Fruit fly (Drosophila melanogaster): ENCODE results near the gene CG14563.

Gene CG14563

DNA sequence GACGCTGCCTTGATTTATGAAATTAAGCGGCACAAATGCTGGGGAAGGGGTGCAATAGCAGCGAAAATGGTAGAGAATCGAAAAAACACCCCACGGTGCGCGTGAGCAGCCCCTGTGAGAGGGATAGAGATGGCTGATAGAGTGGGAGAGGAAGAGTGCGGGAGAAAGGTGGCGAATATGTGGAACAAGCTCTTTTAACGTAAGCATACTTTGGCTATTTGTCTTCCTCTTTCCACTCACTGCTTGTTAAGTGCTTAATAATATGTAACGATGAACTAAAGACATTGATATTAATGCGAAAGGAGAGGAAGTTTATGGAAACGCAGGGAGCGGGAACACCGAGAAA is 1.6 kb downstream of the CG14563 start:
- TF ChIP-seq CG8301 (tag; optimal IDR thresholded peaks at IDR 0.05) (no peak), CG15710 (tag; optimal IDR thresholded peaks at IDR 0.05) (no peak), Ets98B (GFP tag; IDR thresholded peaks at IDR 0.05) (no peak), EcR (GFP tag; optimal IDR thresholded peaks at IDR 0.05) (no peak), CG32121 (GFP tag; IDR thresholded peaks at IDR 0.05) (no peak), CG34367 (tag; optimal IDR thresholded peaks at IDR 0.05) (no peak), CG10348 (GFP tag; IDR thresholded peaks at IDR 0.05) (no peak), D1 (tag; optimal IDR thresholded peaks at IDR 0.05) (no peak), CG8159 (tag; optimal IDR thresholded peaks at IDR 0.05) (no peak), CG14655 (GFP tag; optimal IDR thresholded peaks at IDR 0.05) (no peak), Pif1A (GFP tag; optimal IDR thresholded peaks at IDR 0.05) (no peak), CG9948 (tag; optimal IDR thresholded peaks at IDR 0.05) (no peak), fd96Ca (GFP tag; IDR thresholded peaks at IDR 0.05) (no peak), Pif1B (GFP tag; optimal IDR thresholded peaks at IDR 0.05) (no peak), CG13204 (GFP tag; optimal IDR thresholded peaks at IDR 0.05) (no peak), CG12605 (GFP tag; IDR thresholded peaks at IDR 0.05) (no peak), CG4496 (GFP tag; IDR thresholded peaks at IDR 0.05) (no peak), CG17806 (tag; optimal IDR thresholded peaks at IDR 0.05) (no peak), rn (GFP tag; IDR thresholded peaks at IDR 0.05) (no peak), Snoo (tag; optimal IDR thresholded peaks at IDR 0.05) (no peak)

DNA sequence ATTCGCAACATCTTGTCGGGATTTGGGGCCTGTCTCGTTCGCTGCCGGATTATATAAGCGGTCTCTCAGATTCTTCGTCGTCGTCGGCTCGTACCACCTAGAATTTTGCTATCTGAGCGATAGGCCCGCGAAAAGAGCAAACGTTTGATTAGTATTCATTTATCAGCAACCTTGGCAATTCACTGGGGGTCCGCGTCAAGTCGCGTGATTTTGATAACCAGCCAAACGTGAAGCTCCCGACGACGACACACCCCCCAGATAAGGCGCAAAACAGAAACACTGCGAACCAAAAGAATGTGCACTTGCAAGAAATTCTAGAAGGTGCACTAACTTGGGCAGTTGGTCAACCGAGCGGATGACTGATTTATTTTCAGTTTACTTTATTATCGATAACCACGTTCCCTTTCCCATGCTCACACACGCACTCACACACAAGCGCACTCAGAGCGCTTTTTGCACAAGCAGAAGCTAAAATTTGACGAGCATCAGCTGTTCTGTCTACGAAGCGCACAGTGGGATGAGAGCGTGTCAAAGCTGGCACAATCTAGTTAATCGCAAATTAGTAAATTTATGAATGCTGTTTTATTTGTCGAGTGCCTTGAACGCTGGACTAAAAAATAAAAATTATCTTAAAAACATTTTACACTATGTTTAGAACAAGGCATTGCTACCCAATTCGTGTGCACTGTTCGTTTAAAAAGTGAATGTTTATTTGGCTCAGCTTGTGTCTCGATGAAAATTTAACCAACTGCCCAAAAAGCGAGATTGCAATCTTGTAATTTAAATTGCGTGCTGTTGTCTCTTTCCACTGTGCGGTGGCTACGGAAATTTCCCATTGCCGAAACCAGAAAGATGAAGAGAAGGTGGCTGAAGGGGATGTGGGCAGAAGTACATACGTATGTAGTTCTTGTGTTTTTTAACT is 2.2 kb downstream of the CG14563 start:
- TF ChIP-seq CG8159 (tag; optimal IDR thresholded peaks at IDR 0.05) (peak; percentile 95), CG17806 (tag; optimal IDR thresholded peaks at IDR 0.05) (peak; percentile 92), EcR (GFP tag; optimal IDR thresholded peaks at IDR 0.05) (no peak), CG4496 (GFP tag; IDR thresholded peaks at IDR 0.05) (peak; percentile 95), fd96Ca (GFP tag; IDR thresholded peaks at IDR 0.05) (peak; percentile 95), CG32121 (GFP tag; IDR thresholded peaks at IDR 0.05) (peak; percentile 93), CG13204 (GFP tag; optimal IDR thresholded peaks at IDR 0.05) (peak; percentile 83), D1 (tag; optimal IDR thresholded peaks at IDR 0.05) (no peak), Pif1B (GFP tag; optimal IDR thresholded peaks at IDR 0.05) (peak; percentile 98), CG12605 (GFP tag; IDR thresholded peaks at IDR 0.05) (peak; percentile 88), rn (GFP tag; IDR thresholded peaks at IDR 0.05) (peak; percentile 80), CG14655 (GFP tag; optimal IDR thresholded peaks at IDR 0.05) (peak; percentile 97), CG15710 (tag; optimal IDR thresholded peaks at IDR 0.05) (peak; percentile 93), CG9948 (tag; optimal IDR thresholded peaks at IDR 0.05) (peak; percentile 90), CG8301 (tag; optimal IDR thresholded peaks at IDR 0.05) (peak; percentile 96), Pif1A (GFP tag; optimal IDR thresholded peaks at IDR 0.05) (peak; percentile 98), CG10348 (GFP tag; IDR thresholded peaks at IDR 0.05) (peak; percentile 76; the same call in 1 of the 2 replicates), gl (tag; optimal IDR thresholded peaks at IDR 0.05) (peak; percentile 84), Snoo (tag; optimal IDR thresholded peaks at IDR 0.05) (peak; percentile 97), CG34367 (tag; optimal IDR thresholded peaks at IDR 0.05) (peak; percentile 92), Ets98B (GFP tag; IDR thresholded peaks at IDR 0.05) (peak; percentile 92)

DNA sequence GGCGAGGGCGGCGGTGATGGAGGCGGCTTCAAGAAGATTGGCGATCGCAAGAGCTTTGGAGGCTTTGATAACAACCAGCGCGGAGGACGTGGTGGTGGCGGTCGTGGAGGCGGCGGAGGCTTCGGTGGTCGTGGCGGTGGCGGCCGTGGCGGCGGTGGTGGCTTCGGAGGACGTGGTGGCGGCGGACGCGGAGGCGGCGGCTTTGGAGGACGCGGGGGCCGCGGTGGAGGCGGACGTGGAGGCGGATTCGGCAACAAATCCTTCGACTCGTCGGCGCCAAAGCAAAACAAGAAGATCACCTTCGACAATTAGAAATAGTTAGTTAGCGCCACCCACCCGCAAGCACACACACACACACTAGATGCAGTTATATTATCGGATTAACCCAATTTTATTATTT is 6.6 kb downstream of the CG14563 start:
- TF ChIP-seq Snoo (tag; optimal IDR thresholded peaks at IDR 0.05) (no peak), D1 (tag; optimal IDR thresholded peaks at IDR 0.05) (no peak), rn (GFP tag; IDR thresholded peaks at IDR 0.05) (no peak), CG8159 (tag; optimal IDR thresholded peaks at IDR 0.05) (no peak), CG10348 (GFP tag; IDR thresholded peaks at IDR 0.05) (no peak), CG12605 (GFP tag; IDR thresholded peaks at IDR 0.05) (no peak), CG34367 (tag; optimal IDR thresholded peaks at IDR 0.05) (no peak)

DNA sequence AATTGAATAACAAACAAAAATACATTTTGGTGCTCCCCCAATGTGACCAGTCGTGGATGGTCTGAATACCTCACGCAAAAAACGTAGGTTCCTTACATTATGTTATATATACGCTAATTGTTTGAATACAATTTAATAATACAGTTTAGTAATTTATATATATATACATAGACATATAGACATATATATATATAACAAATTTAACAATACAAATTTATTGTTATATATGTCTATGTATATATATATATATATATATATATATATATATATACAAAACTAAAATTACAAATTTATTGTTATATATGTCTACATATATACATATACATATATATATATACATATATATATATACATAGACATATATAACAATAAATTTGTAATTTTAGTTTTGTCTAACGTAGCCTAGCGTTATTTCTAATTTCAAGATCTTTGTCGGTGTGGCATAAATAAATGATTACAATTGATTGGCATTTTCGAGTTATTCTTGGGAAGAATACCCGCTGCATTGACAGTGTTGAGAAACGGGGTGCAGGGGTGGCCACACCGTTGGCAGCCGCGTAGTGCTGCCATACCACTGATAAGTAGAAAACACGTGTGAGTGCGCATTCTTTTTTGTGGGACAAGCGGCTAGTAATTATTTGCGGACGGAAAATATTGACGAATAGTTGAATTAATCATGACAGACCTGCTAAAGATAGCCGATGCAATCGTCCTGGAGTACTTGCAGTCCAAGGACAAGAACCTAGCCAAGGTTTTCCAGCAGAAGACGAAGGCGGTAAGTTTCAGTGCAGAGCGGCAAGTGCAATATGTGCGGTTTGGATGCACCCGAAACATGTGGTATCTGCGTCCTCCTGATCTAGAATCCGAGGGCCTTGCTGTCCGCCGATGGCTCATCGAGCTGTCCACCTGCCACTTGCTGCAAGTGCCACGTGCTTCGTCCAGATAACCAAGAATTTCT is 9.7 kb downstream of the CG14563 start, which contains the start of the genes CG7148 and Nopp140:
Gene CG7148, minus strand, starts transcription at position 51 of the 958 bp plus-strand sequence.
Gene Nopp140, plus strand, starts transcription at position 572 of the 958 bp plus-strand sequence.
- no peak for TF ChIP-seq CG13204 (GFP tag; optimal IDR thresholded peaks at IDR 0.05)
- TF ChIP-seq CG8301 (tag; optimal IDR thresholded peaks at IDR 0.05) = peak; percentile 46
- TF ChIP-seq CG10348 (GFP tag; IDR thresholded peaks at IDR 0.05) = no peak
- TF ChIP-seq CG8159 (tag; optimal IDR thresholded peaks at IDR 0.05) = peak; percentile 52
- peak; percentile 37 for TF ChIP-seq CG15710 (tag; optimal IDR thresholded peaks at IDR 0.05)
- TF ChIP-seq fd96Ca (GFP tag; IDR thresholded peaks at IDR 0.05) = peak; percentile 69; the same call in 2 of the 3 replicates
- peak; percentile 57 for TF ChIP-seq CG17806 (tag; optimal IDR thresholded peaks at IDR 0.05)
- peak; percentile 62; the same call in 1 of the 2 replicates for TF ChIP-seq CG32121 (GFP tag; IDR thresholded peaks at IDR 0.05)
- TF ChIP-seq CG34367 (tag; optimal IDR thresholded peaks at IDR 0.05) = peak; percentile 42
- TF ChIP-seq Snoo (tag; optimal IDR thresholded peaks at IDR 0.05) = peak; percentile 39
- TF ChIP-seq CG4496 (GFP tag; IDR thresholded peaks at IDR 0.05) = peak; percentile 71
- TF ChIP-seq CG9948 (tag; optimal IDR thresholded peaks at IDR 0.05) = peak; percentile 35
- TF ChIP-seq CG14655 (GFP tag; optimal IDR thresholded peaks at IDR 0.05) = no peak
- 0 out of 2 replicates have a peak, but pooled peaks have one; percentile 26 for TF ChIP-seq rn (GFP tag; IDR thresholded peaks at IDR 0.05)
- peak; percentile 38 for TF ChIP-seq Ets98B (GFP tag; IDR thresholded peaks at IDR 0.05)

Measured in whole organism, pupa.